Worm (Caenorhabditis elegans) whole organism, young adult: Measurements from ENCODE around the gene gsy-1.
A peak's percentile ranks its signal among the peaks of the same experiment; 100 is the strongest.

Source experiments
- atf-7 ChIP-seq: sonication (generic microtip); optimal IDR thresholded peaks from 2 replicates; lab custom pipeline; 2017; ENCODE audit warnings: mild to moderate bottlenecking, missing genetic modification characterization, missing compliant biosample characterization
- ccch-3 ChIP-seq: fragments of 200-800 bp; sonication (Bioruptor generic); optimal IDR thresholded peaks from 2 replicates; lab custom pipeline; 2018; ENCODE audit warnings: mild to moderate bottlenecking, missing genetic modification characterization, missing compliant biosample characterization
- cebp-1 ChIP-seq, 2 experiments: fragments of 200-800 bp in 1 of 2; sonication (Bioruptor generic) in 1 of 2; sonication (generic microtip) in 1 of 2; IDR thresholded peaks in 1 of 2; optimal IDR thresholded peaks in 1 of 2; 2 replicates each; pipeline versions ENCODE4 v1.3.6 to Lab custom; 2017 to 2022; ENCODE audit warnings: missing compliant biosample characterization in 2 of 2, missing genetic modification characterization in 2 of 2, mild to moderate bottlenecking in 1 of 2, missing genetic modification reagents in 1 of 2, moderate library complexity in 1 of 2
- nhr-27 ChIP-seq: fragments of 200-800 bp; sonication (Bioruptor generic); optimal IDR thresholded peaks from 2 replicates; lab custom pipeline; 2018; ENCODE audit warnings: mild to moderate bottlenecking, missing genetic modification characterization, moderate library complexity, missing compliant biosample characterization
- rpc-1 ChIP-seq, 2 experiments: fragments of 150-350 bp in 1 of 2; sonication (generic microtip) in 1 of 2; optimal IDR thresholded peaks; 2 replicates each; lab custom pipeline; 2014 to 2018; ENCODE audit warnings: missing biosample characterization in 1 of 2, missing genetic modification characterization in 1 of 2, missing genetic modification reagents in 1 of 2, missing genotype in 1 of 2
- ztf-22 ChIP-seq: fragments of 200-800 bp; sonication (Bioruptor generic); optimal IDR thresholded peaks from 2 replicates; lab custom pipeline; 2018; ENCODE audit warnings: mild to moderate bottlenecking, missing genetic modification characterization, moderate library complexity, missing compliant biosample characterization

ce11 chrII:12918960-12919553, 41.1 kb upstream of the gsy-1 start, which contains the start of the genes F58G1.2 and wago-4:
- TF ChIP-seq cebp-1 (GFP tag; IDR thresholded peaks at IDR 0.05; lab: Robert Waterston, UW) = no peak
- TF ChIP-seq cebp-1 (tag; optimal IDR thresholded peaks at IDR 0.05; lab: Kevin White, UChicago) = peak; percentile 51
- no peak for TF ChIP-seq rpc-1 (optimal IDR thresholded peaks at IDR 0.05; lab: Kevin White, UChicago)
- TF ChIP-seq rpc-1 (tag; optimal IDR thresholded peaks at IDR 0.05; lab: Kevin White, UChicago) = no peak
- no peak for TF ChIP-seq nhr-27 (tag; lab: Kevin White, UChicago)
- no peak for TF ChIP-seq ccch-3 (GFP tag; lab: Kevin White, UChicago)
- TF ChIP-seq atf-7 = no peak
- TF ChIP-seq ztf-22 (GFP tag; lab: Kevin White, UChicago) = no peak
